Worm (Caenorhabditis elegans): ENCODE measurements around the gene C46C2.2.

DNA sequence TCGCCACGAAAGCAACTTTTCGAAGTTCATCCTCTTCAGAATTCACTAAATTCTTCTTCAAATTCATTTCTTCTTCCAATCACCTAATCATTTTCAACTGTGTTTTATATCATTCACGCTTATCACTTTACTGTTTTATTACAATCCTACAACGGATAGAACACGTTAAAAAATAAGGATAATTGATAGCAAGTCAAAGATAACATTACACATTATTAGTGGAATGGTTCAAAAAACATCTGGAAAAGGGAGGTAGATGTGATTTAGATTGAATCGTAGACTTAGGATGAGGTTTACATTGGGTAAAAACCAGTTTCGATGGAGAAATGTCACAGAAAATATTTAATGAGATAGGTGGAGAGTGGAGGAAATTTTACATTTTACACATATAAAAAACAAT lies 44.2 kb downstream of the C46C2.2 start, which contains the start of gene col-120:
- TF ChIP-seq tab-1 (GFP tag; IDR thresholded peaks at IDR 0.05) = no peak
- TF ChIP-seq ztf-29 (GFP tag; IDR thresholded peaks at IDR 0.05) = no peak
- no peak for TF ChIP-seq T22C8.4 (GFP tag; IDR thresholded peaks at IDR 0.05)
- no peak for TF ChIP-seq klf-2 (GFP tag; conservative IDR thresholded peaks at IDR 0.05)
- no peak for TF ChIP-seq med-1 (GFP tag; optimal IDR thresholded peaks at IDR 0.05; ENCODE audit: insufficient read depth)

Measured in whole organism, midembryonic.